Worm (Caenorhabditis elegans) whole organism, L4 larva: ENCODE measurements around the gene col-129.

Experiments
- F10B5.3 ChIP-seq: sonication (generic microtip); optimal IDR thresholded peaks from 2 replicates; lab custom pipeline; 2016; ENCODE audit warnings: mild to moderate bottlenecking, missing genetic modification characterization, missing compliant biosample characterization
- F37D6.2 ChIP-seq: sonication (generic microtip); optimal IDR thresholded peaks from 2 replicates; lab custom pipeline; 2016; ENCODE audit warnings: mild to moderate bottlenecking, missing genetic modification characterization, missing compliant biosample characterization
- F49E8.2 ChIP-seq: sonication (generic microtip); optimal IDR thresholded peaks from 2 replicates; lab custom pipeline; 2016; ENCODE audit warnings: missing compliant biosample characterization, mild to moderate bottlenecking, missing genetic modification characterization, borderline replicate concordance
- Y5F2A.4 ChIP-seq: fragments of 200-800 bp; sonication (Bioruptor generic); optimal IDR thresholded peaks from 2 replicates; lab custom pipeline; 2018; ENCODE audit warnings: mild to moderate bottlenecking, missing genetic modification characterization, missing compliant biosample characterization
- ZK546.5 ChIP-seq, 2 experiments: sonication (generic microtip); optimal IDR thresholded peaks; 2 replicates each; lab custom pipeline; 2017; ENCODE audit warnings: missing biosample characterization in 2 of 2, missing genetic modification characterization in 2 of 2
- aha-1 ChIP-seq: fragments of 150-350 bp; peaks from one replicate; lab custom pipeline; 2014; ENCODE audit warnings: missing biosample characterization, missing genetic modification characterization
- arid-1 ChIP-seq: fragments of 200-800 bp; sonication (Bioruptor generic); conservative IDR thresholded peaks from 2 replicates; pipeline ENCODE4 v1.3.6; 2022; ENCODE audit warnings: missing genetic modification reagents, missing genetic modification characterization, missing compliant biosample characterization
- ceh-62 ChIP-seq: sonication (generic microtip); optimal IDR thresholded peaks from 2 replicates; lab custom pipeline; 2017; ENCODE audit warnings: missing biosample characterization, missing genetic modification characterization
- ces-1 ChIP-seq: fragments of 150-350 bp; sonication (generic microtip); optimal IDR thresholded peaks from 4 replicates; lab custom pipeline; 2014; ENCODE audit warnings: missing biosample characterization, missing genetic modification reagents, missing genetic modification characterization
- cey-2 ChIP-seq: sonication (generic microtip); optimal IDR thresholded peaks from 3 replicates; lab custom pipeline; 2017; ENCODE audit warnings: missing genetic modification characterization, mild to moderate bottlenecking, missing compliant biosample characterization, antibody characterized with exemption, borderline replicate concordance; ENCODE audit not compliant: insufficient read depth
- ctbp-1 ChIP-seq: fragments of 200-800 bp; sonication (Bioruptor generic); IDR thresholded peaks from 2 replicates; pipeline ENCODE4 v1.3.6; 2022; ENCODE audit warnings: missing genetic modification reagents, missing genetic modification characterization, missing compliant biosample characterization
- daf-19 ChIP-seq: fragments of 200-800 bp; sonication (Bioruptor generic); conservative IDR thresholded peaks from 2 replicates; pipeline ENCODE4 v1.3.6; 2022; ENCODE audit warnings: missing genetic modification characterization, missing compliant biosample characterization
- daf-8 ChIP-seq: fragments of 200-800 bp; sonication (Bioruptor generic); IDR thresholded peaks from 2 replicates; pipeline ENCODE4 v1.3.6; 2022; ENCODE audit warnings: missing genetic modification characterization, missing compliant biosample characterization
- dmd-9 ChIP-seq: fragments of 200-800 bp; sonication (Bioruptor generic); IDR thresholded peaks from 2 replicates; pipeline ENCODE4 v1.3.6; 2022; ENCODE audit warnings: missing genetic modification reagents, missing genetic modification characterization, missing compliant biosample characterization
- duxl-1 ChIP-seq: sonication (generic microtip); optimal IDR thresholded peaks from 2 replicates; lab custom pipeline; 2016; ENCODE audit warnings: mild to moderate bottlenecking, missing genetic modification characterization, moderate library complexity, missing compliant biosample characterization; ENCODE audit not compliant: poor library complexity
- gei-8 ChIP-seq: fragments of 200-800 bp; sonication (Bioruptor generic); optimal IDR thresholded peaks from 2 replicates; lab custom pipeline; 2018; ENCODE audit warnings: mild to moderate bottlenecking, missing genetic modification characterization, missing compliant biosample characterization
- hlh-11 ChIP-seq: fragments of 200-800 bp; sonication (Bioruptor generic); optimal IDR thresholded peaks from 2 replicates; lab custom pipeline; 2018; ENCODE audit warnings: mild to moderate bottlenecking, missing genetic modification characterization, missing compliant biosample characterization
- hlh-30 ChIP-seq: sonication (generic microtip); optimal IDR thresholded peaks from 2 replicates; lab custom pipeline; 2017; ENCODE audit warnings: antibody characterized with exemption, mild to moderate bottlenecking, missing genetic modification characterization, missing compliant biosample characterization; ENCODE audit not compliant: insufficient read depth
- hmg-1.1 ChIP-seq: fragments of 200-800 bp; sonication (Bioruptor generic); IDR thresholded peaks from 2 replicates; pipeline ENCODE4 v1.3.6; 2022; ENCODE audit warnings: missing genetic modification reagents, missing genetic modification characterization, missing compliant biosample characterization
- lim-7 ChIP-seq: fragments of 200-800 bp; sonication (Bioruptor generic); IDR thresholded peaks from 2 replicates; pipeline ENCODE4 v1.3.6; 2022; ENCODE audit warnings: missing genetic modification characterization, missing compliant biosample characterization
- lin-39 ChIP-seq: fragments of 150-350 bp; optimal IDR thresholded peaks from 2 replicates; lab custom pipeline; 2014; ENCODE audit warnings: missing biosample characterization, missing genetic modification reagents, missing genetic modification characterization
- lir-3 ChIP-seq: sonication (generic microtip); optimal IDR thresholded peaks from 2 replicates; lab custom pipeline; 2016; ENCODE audit warnings: mild to moderate bottlenecking, missing genetic modification characterization, missing compliant biosample characterization
- mdl-1 ChIP-seq, 2 experiments: fragments of 150-350 bp in 1 of 2; sonication (generic microtip) in 1 of 2; optimal IDR thresholded peaks; 2 replicates each; lab custom pipeline; 2014 to 2017; ENCODE audit warnings: missing biosample characterization in 2 of 2, missing genetic modification characterization in 2 of 2
- mxl-2 ChIP-seq: fragments of 200-800 bp; sonication (Bioruptor generic); conservative IDR thresholded peaks from 2 replicates; pipeline ENCODE4 v1.3.6; 2022; ENCODE audit warnings: missing genetic modification reagents, missing genetic modification characterization, missing compliant biosample characterization
- mxl-3 ChIP-seq: fragments of 200-800 bp; sonication (Bioruptor generic); optimal IDR thresholded peaks from 2 replicates; lab custom pipeline; 2018; ENCODE audit warnings: mild to moderate bottlenecking, missing genetic modification characterization, missing compliant biosample characterization
- nhr-11 ChIP-seq: fragments of 150-350 bp; optimal IDR thresholded peaks from 2 replicates; lab custom pipeline; 2014; ENCODE audit warnings: missing biosample characterization, missing genetic modification characterization
- nhr-28 ChIP-seq: fragments of 150-350 bp; optimal IDR thresholded peaks from 2 replicates; lab custom pipeline; 2014; ENCODE audit warnings: missing biosample characterization, missing genetic modification characterization
- nhr-48 ChIP-seq: sonication (generic microtip); optimal IDR thresholded peaks from 2 replicates; lab custom pipeline; 2016; ENCODE audit warnings: mild to moderate bottlenecking, missing genetic modification characterization, missing compliant biosample characterization
- nhr-76 ChIP-seq: fragments of 150-350 bp; optimal IDR thresholded peaks from 2 replicates; lab custom pipeline; 2014; ENCODE audit warnings: missing biosample characterization, missing genetic modification characterization
- pha-4 ChIP-seq, 2 experiments: fragments of 150-350 bp in 1 of 2; fragments of 200-800 bp in 1 of 2; sonication (Bioruptor generic) in 1 of 2; IDR thresholded peaks in 1 of 2; optimal IDR thresholded peaks in 1 of 2; 2 replicates each; pipeline versions ENCODE4 v1.3.6 to Lab custom; 2014 to 2022; ENCODE audit warnings: missing genetic modification characterization in 2 of 2, missing genetic modification reagents in 2 of 2, missing biosample characterization in 1 of 2, missing compliant biosample characterization in 1 of 2
- rbr-2 ChIP-seq: sonication (generic microtip); optimal IDR thresholded peaks from 2 replicates; lab custom pipeline; 2016; ENCODE audit warnings: missing genotype, missing genetic modification characterization, missing compliant biosample characterization
- saeg-2 ChIP-seq: fragments of 200-800 bp; sonication (Bioruptor generic); IDR thresholded peaks from 2 replicates; pipeline ENCODE4 v1.3.6; 2022; ENCODE audit warnings: missing genetic modification reagents, missing genetic modification characterization, missing compliant biosample characterization
- skn-1 ChIP-seq: fragments of 150-350 bp; optimal IDR thresholded peaks from 2 replicates; lab custom pipeline; 2014; ENCODE audit warnings: missing biosample characterization, missing genetic modification characterization
- unc-62 ChIP-seq, 3 experiments: fragments of 150-350 bp in 1 of 3; sonication (generic microtip); optimal IDR thresholded peaks in 2 of 3; peaks in 1 of 3; 1 replicate in 1 of 3; 2 replicates in 2 of 3; lab custom pipeline; 2014 to 2017; ENCODE audit warnings: missing biosample characterization in 3 of 3, missing genetic modification characterization in 3 of 3, missing genetic modification reagents in 3 of 3, missing genotype in 1 of 3
- zfp-2 ChIP-seq: sonication (generic microtip); optimal IDR thresholded peaks from 2 replicates; lab custom pipeline; 2016; ENCODE audit warnings: mild to moderate bottlenecking, missing genetic modification characterization, missing compliant biosample characterization
- zfp-3 ChIP-seq: fragments of 200-800 bp; sonication (Bioruptor generic); conservative IDR thresholded peaks from 2 replicates; pipeline ENCODE4 v1.3.6; 2022; ENCODE audit warnings: missing genetic modification reagents, missing genetic modification characterization, missing compliant biosample characterization
- zip-2 ChIP-seq: fragments of 150-350 bp; optimal IDR thresholded peaks from 2 replicates; lab custom pipeline; 2014; ENCODE audit warnings: missing biosample characterization, missing genetic modification characterization
- ztf-11 ChIP-seq: fragments of 150-350 bp; optimal IDR thresholded peaks from 2 replicates; lab custom pipeline; 2014; ENCODE audit warnings: missing biosample characterization, missing genetic modification characterization

Gene col-129

ce11 chrIV:12086498-12086897, 23.7 kb downstream of the col-129 start (continued):
- TF ChIP-seq daf-8 (GFP tag; lab: Robert Waterston, UW), result peak; percentile 47; the same call in 1 of the 2 replicates
- peak; percentile 92 for TF ChIP-seq ctbp-1
- peak; percentile 63 for TF ChIP-seq F10B5.3

- 0 out of 2 replicates have a peak, but pooled peaks have one; percentile 41 for TF ChIP-seq pha-4 (GFP tag; IDR thresholded peaks at IDR 0.05; lab: Robert Waterston, UW)
- no peak for TF ChIP-seq pha-4 (tag; optimal IDR thresholded peaks at IDR 0.05; lab: Kevin White, UChicago)
- no peak for TF ChIP-seq ceh-62 (tag; lab: Kevin White, UChicago)
These were observed 25.1 kb downstream of the col-129 start, which contains the start of gene rbm-34 for ce11 chrIV:12085120-12085519. rbm-34 (plus strand) TSS chrIV:12085420.

ce11 chrIV:12084587-12084986, 25.7 kb downstream of the col-129 start:
- TF ChIP-seq unc-62 (GFP tag; optimal IDR thresholded peaks at IDR 0.05 in 1 of 2; lab: Kevin White, UChicago) (peak in 1 of 2 experiments; percentile 92), unc-62 (tag; optimal IDR thresholded peaks at IDR 0.05; lab: Kevin White, UChicago) (no peak), Y5F2A.4 (GFP tag; lab: Kevin White, UChicago) (no peak)

ce11 chrIV:12084178-12084577, 26.1 kb downstream of the col-129 start, which contains the start of gene repo-1:
repo-1 (plus strand) TSS chrIV:12084478.
- TF ChIP-seq aha-1 (tag; lab: Kevin White, UChicago) (peak; percentile 71), daf-19 (GFP tag; lab: Robert Waterston, UW) (no peak), pha-4 (GFP tag; IDR thresholded peaks at IDR 0.05; lab: Robert Waterston, UW) (0 out of 2 replicates have a peak, but pooled peaks have one; percentile 11), pha-4 (tag; optimal IDR thresholded peaks at IDR 0.05; lab: Kevin White, UChicago) (no peak)

- no peak for TF ChIP-seq ces-1
- TF ChIP-seq F10B5.3, result no peak
- TF ChIP-seq unc-62 (GFP tag; optimal IDR thresholded peaks at IDR 0.05 in 1 of 2; lab: Kevin White, UChicago), result peak in 1 of 2 experiments; percentile 63
- TF ChIP-seq unc-62 (tag; optimal IDR thresholded peaks at IDR 0.05; lab: Kevin White, UChicago), result no peak
- TF ChIP-seq arid-1, result no peak
These were observed 29.4 kb downstream of the col-129 start for ce11 chrIV:12080807-12081206.

ce11 chrIV:12078907-12079523, 31.2 kb downstream of the col-129 start, which contains the start of gene lex-1:
lex-1 (plus strand) TSS chrIV:12079473.
- no peak for TF ChIP-seq daf-8 (GFP tag; lab: Robert Waterston, UW)
- no peak for TF ChIP-seq nhr-48 (tag; lab: Kevin White, UChicago)
- TF ChIP-seq mxl-3 (GFP tag; lab: Kevin White, UChicago), result no peak
- TF ChIP-seq mdl-1 (tag; optimal IDR thresholded peaks at IDR 0.05; lab: Kevin White, UChicago), result peak in 1 of 2 experiments; percentile 84
- TF ChIP-seq hlh-11 (tag; lab: Kevin White, UChicago), result no peak
- TF ChIP-seq dmd-9, result no peak
- no peak for TF ChIP-seq skn-1 (tag; lab: Kevin White, UChicago)
- no peak for TF ChIP-seq lir-3 (tag; lab: Kevin White, UChicago)
- no peak for TF ChIP-seq ztf-11 (tag; lab: Kevin White, UChicago)
- TF ChIP-seq hlh-30, result peak; percentile 90
- no peak for TF ChIP-seq saeg-2 (GFP tag; lab: Robert Waterston, UW)
- TF ChIP-seq cey-2, result no peak
- TF ChIP-seq lin-39 (tag; lab: Kevin White, UChicago), result no peak
- no peak for TF ChIP-seq gei-8 (GFP tag; lab: Kevin White, UChicago)
- TF ChIP-seq F37D6.2, result no peak
- TF ChIP-seq nhr-76 (tag; lab: Kevin White, UChicago), result no peak
- no peak for TF ChIP-seq mxl-2
- no peak for TF ChIP-seq zip-2 (tag; lab: Kevin White, UChicago)
- TF ChIP-seq F49E8.2 (tag; lab: Kevin White, UChicago), result no peak
- TF ChIP-seq duxl-1 (tag; lab: Kevin White, UChicago), result no peak
- no peak for TF ChIP-seq zfp-3 (GFP tag; lab: Robert Waterston, UW)
- no peak for TF ChIP-seq ZK546.5 (tag; optimal IDR thresholded peaks at IDR 0.05; lab: Kevin White, UChicago)
- TF ChIP-seq zfp-2 (tag; lab: Kevin White, UChicago), result no peak
- no peak for TF ChIP-seq aha-1 (tag; lab: Kevin White, UChicago)
- peak; percentile 19 for TF ChIP-seq nhr-28
- TF ChIP-seq rbr-2 (tag; lab: Kevin White, UChicago), result no peak
- TF ChIP-seq nhr-11, result no peak
- TF ChIP-seq lim-7, result no peak
- no peak for TF ChIP-seq arid-1
- TF ChIP-seq hmg-1.1 (GFP tag; lab: Robert Waterston, UW), result 0 out of 2 replicates have a peak, but pooled peaks have one; percentile 25
